Worm (Caenorhabditis elegans): ENCODE data around the gene K10H10.12.

The K10H10.12 gene

DNA sequence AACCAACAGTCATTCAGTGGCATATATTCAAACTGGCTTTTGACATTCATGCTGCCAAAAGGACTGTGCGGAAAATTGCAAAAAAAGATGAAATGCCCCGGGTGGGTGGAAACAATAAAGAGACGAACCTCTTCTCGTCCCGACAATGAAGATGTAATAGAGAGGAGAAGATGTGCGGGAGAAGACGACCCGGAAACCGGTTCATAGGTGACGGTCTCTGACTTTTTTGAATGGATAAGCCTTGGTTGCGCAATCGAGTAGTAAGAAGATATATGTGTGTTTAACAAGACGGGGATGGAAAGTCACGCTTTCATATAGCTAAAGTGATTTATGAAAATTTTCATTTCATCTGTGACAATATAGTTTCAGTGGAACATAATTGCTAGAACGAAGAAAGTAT lies 25.4 kb downstream of the K10H10.12 start:
- TF ChIP-seq tbx-11 (GFP tag; IDR thresholded peaks at IDR 0.05), result no peak
- TF ChIP-seq pes-1 (GFP tag; IDR thresholded peaks at IDR 0.05), result no peak
- no peak for TF ChIP-seq F13C5.2 (tag; optimal IDR thresholded peaks at IDR 0.05)
- no peak for TF ChIP-seq sea-1 (GFP tag; conservative IDR thresholded peaks at IDR 0.05)
- TF ChIP-seq ets-7 (tag; optimal IDR thresholded peaks at IDR 0.05), result no peak
- no peak for TF ChIP-seq ceh-36 (tag; optimal IDR thresholded peaks at IDR 0.05)
- no peak for TF ChIP-seq scrt-1 (GFP tag; IDR thresholded peaks at IDR 0.05)
- no peak for TF ChIP-seq tbx-37 (GFP tag; conservative IDR thresholded peaks at IDR 0.05)
- TF ChIP-seq hmg-4 (GFP tag; optimal IDR thresholded peaks at IDR 0.05), result no peak
- TF ChIP-seq flt-1 (GFP tag; IDR thresholded peaks at IDR 0.05), result no peak
- no peak for TF ChIP-seq ceh-13 (GFP tag; optimal IDR thresholded peaks at IDR 0.05)

DNA sequence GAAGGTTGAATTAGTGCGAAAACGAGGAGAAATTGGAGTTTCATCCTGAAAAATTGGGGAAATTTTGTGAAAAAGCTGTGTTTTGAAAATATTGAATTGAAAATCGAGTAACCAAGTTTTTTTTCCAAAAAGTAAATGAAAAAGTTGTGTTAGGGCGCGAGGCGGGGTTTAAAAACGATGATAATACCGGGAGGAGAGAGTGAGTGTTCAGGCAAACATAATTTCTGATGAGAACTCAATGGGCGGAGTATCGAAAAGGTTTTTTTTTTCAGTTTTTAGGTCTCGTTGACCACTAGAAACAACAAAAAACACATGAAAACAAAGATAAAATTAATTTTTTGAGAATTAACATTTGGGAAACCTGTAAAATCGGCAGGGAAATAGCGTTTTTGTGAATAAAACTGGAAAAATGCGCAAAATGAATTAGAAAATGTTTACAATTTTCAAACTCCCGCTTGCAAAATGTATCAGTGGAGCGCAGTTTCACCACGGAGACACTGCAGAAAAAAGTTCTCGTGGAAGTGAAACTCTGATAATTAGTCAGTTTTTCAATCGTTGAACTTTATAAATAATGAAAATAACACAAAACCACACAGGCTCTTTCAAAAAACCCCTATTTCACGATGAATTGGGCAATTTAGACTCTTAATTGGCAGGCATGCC lies 26.4 kb downstream of the K10H10.12 start, which contains the start of gene C13B4.1:
Gene C13B4.1 (minus strand): TSS at position 51 of the 663 bp plus-strand sequence.
- TF ChIP-seq ceh-36 (tag; optimal IDR thresholded peaks at IDR 0.05), result no peak
- no peak for TF ChIP-seq B0310.2 (tag; optimal IDR thresholded peaks at IDR 0.05)
- no peak for TF ChIP-seq flt-1 (GFP tag; IDR thresholded peaks at IDR 0.05)
- no peak for TF ChIP-seq scrt-1 (GFP tag; IDR thresholded peaks at IDR 0.05)

ce11 chrII:14474700-14475099 lies 31.4 kb downstream of the K10H10.12 start:
- TF ChIP-seq B0310.2 (tag; optimal IDR thresholded peaks at IDR 0.05) (no peak), ceh-36 (tag; optimal IDR thresholded peaks at IDR 0.05) (peak; percentile 25), ceh-13 (GFP tag; optimal IDR thresholded peaks at IDR 0.05) (no peak), flt-1 (GFP tag; IDR thresholded peaks at IDR 0.05) (peak; percentile 70), scrt-1 (GFP tag; IDR thresholded peaks at IDR 0.05) (peak; percentile 56), ama-1 (optimal IDR thresholded peaks at IDR 0.05) (no peak), ets-7 (tag; optimal IDR thresholded peaks at IDR 0.05) (no peak), tra-4 (tag; optimal IDR thresholded peaks at IDR 0.05) (no peak), tbx-37 (GFP tag; conservative IDR thresholded peaks at IDR 0.05) (0 out of 2 replicates have a peak, but pooled peaks have one; percentile 25), hnd-1 (tag; optimal IDR thresholded peaks at IDR 0.05) (no peak), F13C5.2 (tag; optimal IDR thresholded peaks at IDR 0.05) (no peak), pes-1 (GFP tag; IDR thresholded peaks at IDR 0.05) (peak; percentile 73), aly-1 (tag; optimal IDR thresholded peaks at IDR 0.05) (no peak), sea-1 (GFP tag; conservative IDR thresholded peaks at IDR 0.05) (0 out of 2 replicates have a peak, but pooled peaks have one; percentile 60), hmbx-1 (tag; optimal IDR thresholded peaks at IDR 0.05) (no peak), hmg-4 (GFP tag; optimal IDR thresholded peaks at IDR 0.05) (peak; percentile 0)

DNA sequence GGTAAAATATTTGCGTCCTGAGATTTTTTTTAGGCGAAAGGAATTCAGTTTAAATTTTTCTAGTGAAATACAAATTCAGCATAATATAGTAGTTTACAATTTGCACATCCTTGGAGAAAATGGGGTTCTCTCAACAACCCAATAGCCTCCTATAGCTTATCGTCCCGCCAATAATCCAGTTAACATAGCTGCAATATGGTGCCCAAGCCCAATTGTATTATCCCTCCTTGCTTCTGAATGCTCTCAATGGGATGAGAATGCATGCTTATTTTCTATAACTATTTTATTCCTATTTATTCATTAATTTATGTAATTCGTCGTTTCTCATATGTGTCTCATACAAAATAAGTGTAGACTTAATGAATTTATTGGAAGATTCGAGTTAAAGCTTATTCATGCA lies 36.1 kb downstream of the K10H10.12 start:
- TF ChIP-seq sea-1 (GFP tag; conservative IDR thresholded peaks at IDR 0.05) (no peak), ets-7 (tag; optimal IDR thresholded peaks at IDR 0.05) (no peak), aly-1 (tag; optimal IDR thresholded peaks at IDR 0.05) (no peak), tra-4 (tag; optimal IDR thresholded peaks at IDR 0.05) (no peak), pes-1 (GFP tag; IDR thresholded peaks at IDR 0.05) (no peak), tbx-11 (GFP tag; IDR thresholded peaks at IDR 0.05) (no peak), ceh-13 (GFP tag; optimal IDR thresholded peaks at IDR 0.05) (no peak), F13C5.2 (tag; optimal IDR thresholded peaks at IDR 0.05) (no peak), hmg-4 (GFP tag; optimal IDR thresholded peaks at IDR 0.05) (no peak), hnd-1 (tag; optimal IDR thresholded peaks at IDR 0.05) (no peak), ceh-36 (tag; optimal IDR thresholded peaks at IDR 0.05) (no peak), flt-1 (GFP tag; IDR thresholded peaks at IDR 0.05) (no peak), B0310.2 (tag; optimal IDR thresholded peaks at IDR 0.05) (no peak), scrt-1 (GFP tag; IDR thresholded peaks at IDR 0.05) (no peak)

ce11 chrII:14455332-14455731 lies 50.8 kb downstream of the K10H10.12 start, which contains the start of gene dmsr-6:
Gene dmsr-6 (plus strand): TSS chrII:14455632.
- TF ChIP-seq scrt-1 (GFP tag; IDR thresholded peaks at IDR 0.05), result no peak
- TF ChIP-seq ceh-13 (GFP tag; optimal IDR thresholded peaks at IDR 0.05), result no peak
- TF ChIP-seq aly-1 (tag; optimal IDR thresholded peaks at IDR 0.05), result no peak
- TF ChIP-seq hnd-1 (tag; optimal IDR thresholded peaks at IDR 0.05), result no peak
- no peak for TF ChIP-seq tbx-11 (GFP tag; IDR thresholded peaks at IDR 0.05)
- no peak for TF ChIP-seq B0310.2 (tag; optimal IDR thresholded peaks at IDR 0.05)
- TF ChIP-seq pes-1 (GFP tag; IDR thresholded peaks at IDR 0.05), result no peak
- no peak for TF ChIP-seq flt-1 (GFP tag; IDR thresholded peaks at IDR 0.05)
- no peak for TF ChIP-seq ceh-36 (tag; optimal IDR thresholded peaks at IDR 0.05)
- no peak for TF ChIP-seq hmg-4 (GFP tag; optimal IDR thresholded peaks at IDR 0.05)
- TF ChIP-seq F13C5.2 (tag; optimal IDR thresholded peaks at IDR 0.05), result no peak
- no peak for TF ChIP-seq sea-1 (GFP tag; conservative IDR thresholded peaks at IDR 0.05)
- TF ChIP-seq tra-4 (tag; optimal IDR thresholded peaks at IDR 0.05), result no peak
- no peak for TF ChIP-seq ama-1 (optimal IDR thresholded peaks at IDR 0.05)

Measured in whole organism, early embryonic.